Worm (Caenorhabditis elegans) whole organism, L3 larva: ENCODE measurements around the gene srbc-41.

Source experiments
- fos-1 ChIP-seq: fragments of 150-350 bp; optimal IDR thresholded peaks from 2 replicates; lab custom pipeline; 2014; ENCODE audit warnings: missing biosample characterization, missing genetic modification characterization
- nhr-11 ChIP-seq: fragments of 150-350 bp; optimal IDR thresholded peaks from 2 replicates; lab custom pipeline; 2014; ENCODE audit warnings: missing biosample characterization, missing genetic modification characterization
- nhr-237 ChIP-seq: fragments of 150-350 bp; optimal IDR thresholded peaks from 2 replicates; lab custom pipeline; 2014; ENCODE audit warnings: missing biosample characterization, missing genetic modification characterization

DNA sequence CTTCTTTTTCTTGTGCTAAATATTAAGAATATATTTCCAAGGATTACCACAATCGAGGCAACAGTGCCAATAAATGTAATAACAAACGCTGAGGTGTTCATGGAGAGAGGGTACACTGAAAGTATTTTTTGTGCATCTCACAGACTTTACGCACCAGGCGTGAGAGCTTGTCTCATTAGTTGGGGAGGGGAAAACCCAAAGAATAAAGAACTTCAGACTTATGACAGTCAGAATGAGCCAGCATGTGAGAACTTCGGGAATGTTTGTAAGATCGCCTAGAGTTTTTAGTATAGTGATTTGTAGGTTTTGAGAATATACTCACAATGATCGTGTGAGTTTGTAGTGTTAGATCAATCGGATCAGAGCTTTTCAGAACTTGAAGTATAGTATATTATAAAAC, at the start of gene srbc-41:
- TF ChIP-seq nhr-11 (tag; lab: Kevin White, UChicago) (no peak), nhr-237 (tag; lab: Kevin White, UChicago) (no peak), fos-1 (no peak)
